Comparison of ENCODE assay signal across 8 worm cellular contexts in the genomic region with DNA sequence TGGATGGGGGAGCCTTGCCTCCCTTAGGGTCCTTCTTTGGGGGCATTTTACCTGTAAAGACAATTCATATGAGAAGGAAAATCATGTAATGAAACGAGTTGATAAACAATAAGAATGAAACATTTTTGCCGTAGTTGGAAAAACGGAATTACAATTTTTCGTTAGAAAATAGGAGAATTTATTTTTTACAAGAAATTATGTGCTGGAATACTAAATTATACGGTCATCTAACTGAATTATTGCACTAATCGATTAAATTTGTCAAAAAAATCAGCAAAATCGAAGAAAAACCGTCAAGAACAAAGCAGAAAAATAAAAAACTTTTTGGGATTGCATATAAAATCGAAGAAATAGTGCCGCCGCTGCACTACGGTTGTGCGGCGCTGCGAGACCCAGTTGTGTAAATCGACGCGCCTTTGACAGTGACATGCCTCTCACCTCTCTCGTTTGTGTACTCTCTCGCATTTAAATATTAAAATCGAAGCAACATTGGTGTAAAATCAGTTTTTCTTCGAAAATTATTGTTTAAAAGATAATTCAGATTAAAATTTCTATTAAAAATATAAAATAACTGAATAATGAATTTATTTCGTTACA.
A peak's percentile ranks its signal among the peaks of the same experiment; 100 is the strongest.
TF ChIP-seq lines count a peak whose summit lies in the region.

Gene rps-25 (minus strand): TSS at position 51 of the 597 bp plus-strand sequence.

TF ChIP-seq in whole organism, L1 larva, 84 proteins besides CTCF, POLR2A, EP300 and RAD21 (continues in another document):
- TF ChIP-seq ces-1 (GFP tag; optimal IDR thresholded peaks at IDR 0.05; lab: Kevin White, UChicago) (no peak), lin-15B (tag; optimal IDR thresholded peaks at IDR 0.05; lab: Kevin White, UChicago) (peak; percentile 7), nhr-85 (tag; lab: Kevin White, UChicago) (peak; percentile 3), mdl-1 (tag; optimal IDR thresholded peaks at IDR 0.05; lab: Kevin White, UChicago) (peak in 1 of 2 experiments; percentile 27), lir-3 (tag; optimal IDR thresholded peaks at IDR 0.05; lab: Kevin White, UChicago; ENCODE audit: poor library complexity) (no peak), nhr-12 (tag; optimal IDR thresholded peaks at IDR 0.05; lab: Kevin White, UChicago) (no peak), mep-1 (tag; optimal IDR thresholded peaks at IDR 0.05; lab: Kevin White, UChicago) (peak; percentile 75), lin-14 (GFP tag; optimal IDR thresholded peaks at IDR 0.05; lab: Kevin White, UChicago) (peak; percentile 54), fkh-4 (tag; optimal IDR thresholded peaks at IDR 0.05; lab: Kevin White, UChicago; ENCODE audit: borderline replicate concordance) (no peak), snu-23 (GFP tag; optimal IDR thresholded peaks at IDR 0.05; lab: Kevin White, UChicago) (peak; percentile 77)

TF ChIP-seq in whole organism, L2 larva, 48 proteins besides CTCF, POLR2A, EP300 and RAD21 (continues in another document):
- TF ChIP-seq egl-27 (tag; optimal IDR thresholded peaks at IDR 0.05; lab: Kevin White, UChicago): no peak
- TF ChIP-seq C34F6.9 (tag; optimal IDR thresholded peaks at IDR 0.05; lab: Kevin White, UChicago): peak; percentile 63
- TF ChIP-seq nhr-77 (tag; optimal IDR thresholded peaks at IDR 0.05; lab: Kevin White, UChicago): no peak
- no peak for TF ChIP-seq peb-1 (tag; optimal IDR thresholded peaks at IDR 0.05; lab: Kevin White, UChicago)
- TF ChIP-seq ztf-1 (GFP tag; conservative IDR thresholded peaks at IDR 0.05; lab: Robert Waterston, UW): no peak
- peak; percentile 46 for TF ChIP-seq nhr-129 (tag; optimal IDR thresholded peaks at IDR 0.05; lab: Kevin White, UChicago)
- no peak for TF ChIP-seq R02D3.7 (tag; optimal IDR thresholded peaks at IDR 0.05; lab: Kevin White, UChicago)
- peak; percentile 20 for TF ChIP-seq ama-1 (optimal IDR thresholded peaks at IDR 0.05; lab: Kevin White, UChicago)
- TF ChIP-seq nhr-12 (tag; optimal IDR thresholded peaks at IDR 0.05; lab: Kevin White, UChicago): no peak
- no peak for TF ChIP-seq elt-3 (tag; optimal IDR thresholded peaks at IDR 0.05; lab: Kevin White, UChicago)
- peak; percentile 7 for TF ChIP-seq fos-1 (tag; optimal IDR thresholded peaks at IDR 0.05; lab: Kevin White, UChicago)

TF ChIP-seq in whole organism, L3 larva, 47 proteins besides CTCF, POLR2A, EP300 and RAD21 (continues in another document):
- TF ChIP-seq lin-39 (tag; optimal IDR thresholded peaks at IDR 0.05; lab: Kevin White, UChicago) (peak; percentile 97), fos-1 (tag; optimal IDR thresholded peaks at IDR 0.05; lab: Kevin White, UChicago) (no peak), ceh-82 (tag; optimal IDR thresholded peaks at IDR 0.05; lab: Kevin White, UChicago) (no peak), pqm-1 (tag; optimal IDR thresholded peaks at IDR 0.05; lab: Kevin White, UChicago) (no peak), R02D3.7 (tag; optimal IDR thresholded peaks at IDR 0.05; lab: Kevin White, UChicago) (peak; percentile 18), eor-1 (tag; optimal IDR thresholded peaks at IDR 0.05; lab: Kevin White, UChicago) (no peak), unc-39 (tag; optimal IDR thresholded peaks at IDR 0.05; lab: Kevin White, UChicago) (no peak), nhr-12 (tag; optimal IDR thresholded peaks at IDR 0.05; lab: Kevin White, UChicago) (no peak), ztf-4 (tag; optimal IDR thresholded peaks at IDR 0.05; lab: Kevin White, UChicago) (no peak), snpc-4 (tag; optimal IDR thresholded peaks at IDR 0.05; lab: Kevin White, UChicago) (peak; percentile 73), nfya-1 (tag; optimal IDR thresholded peaks at IDR 0.05; lab: Kevin White, UChicago; ENCODE audit: insufficient read depth) (peak; percentile 80)

TF ChIP-seq in whole organism, L4 larva, 104 proteins besides CTCF, POLR2A, EP300 and RAD21 (continues in another document):
- TF ChIP-seq nhr-11 (tag; optimal IDR thresholded peaks at IDR 0.05; lab: Kevin White, UChicago) (no peak), tra-1 (GFP tag; IDR thresholded peaks at IDR 0.05; lab: Robert Waterston, UW) (no peak), hlh-30 (tag; optimal IDR thresholded peaks at IDR 0.05; lab: Kevin White, UChicago; ENCODE audit: insufficient read depth) (peak; percentile 52), pqm-1 (tag; optimal IDR thresholded peaks at IDR 0.05; lab: Kevin White, UChicago) (no peak), lin-39 (tag; optimal IDR thresholded peaks at IDR 0.05; lab: Kevin White, UChicago) (no peak), pha-4 (GFP tag; IDR thresholded peaks at IDR 0.05; lab: Robert Waterston, UW) (0 out of 2 replicates have a peak, but pooled peaks have one; percentile 25), pha-4 (tag; optimal IDR thresholded peaks at IDR 0.05; lab: Kevin White, UChicago) (no peak), attf-4 (tag; optimal IDR thresholded peaks at IDR 0.05; lab: Kevin White, UChicago) (no peak), dve-1 (tag; optimal IDR thresholded peaks at IDR 0.05; lab: Kevin White, UChicago; ENCODE audit: insufficient read depth) (peak; percentile 57), arid-1 (GFP tag; conservative IDR thresholded peaks at IDR 0.05; lab: Robert Waterston, UW) (0 out of 2 replicates have a peak, but pooled peaks have one; percentile 16)

TF ChIP-seq in whole organism, late embryonic, 69 proteins besides CTCF, POLR2A, EP300 and RAD21 (continues in another document):
- no peak for TF ChIP-seq ahr-1 (tag; optimal IDR thresholded peaks at IDR 0.05; lab: Kevin White, UChicago)
- TF ChIP-seq ceh-48 (tag; optimal IDR thresholded peaks at IDR 0.05; lab: Kevin White, UChicago): no peak
- peak; percentile 70 for TF ChIP-seq unc-55 (GFP tag; optimal IDR thresholded peaks at IDR 0.05; lab: Kevin White, UChicago)
- no peak for TF ChIP-seq unc-42 (tag; optimal IDR thresholded peaks at IDR 0.05; lab: Kevin White, UChicago)
- TF ChIP-seq pqm-1 (tag; optimal IDR thresholded peaks at IDR 0.05; lab: Kevin White, UChicago): no peak
- TF ChIP-seq madf-2 (tag; optimal IDR thresholded peaks at IDR 0.05; lab: Kevin White, UChicago): no peak
- peak; percentile 24 for TF ChIP-seq nfya-1 (tag; optimal IDR thresholded peaks at IDR 0.05; lab: Kevin White, UChicago)
- TF ChIP-seq sox-2 (GFP tag; IDR thresholded peaks at IDR 0.05; lab: Robert Waterston, UW): no peak
- no peak for TF ChIP-seq lim-6 (tag; optimal IDR thresholded peaks at IDR 0.05; lab: Kevin White, UChicago)
- TF ChIP-seq elt-2 (tag; optimal IDR thresholded peaks at IDR 0.05; lab: Kevin White, UChicago): no peak
- no peak for TF ChIP-seq pag-3 (tag; optimal IDR thresholded peaks at IDR 0.05; lab: Kevin White, UChicago; ENCODE audit: borderline replicate concordance)
- no peak for TF ChIP-seq Y22D7AL.16 (tag; optimal IDR thresholded peaks at IDR 0.05; lab: Kevin White, UChicago)

TF ChIP-seq in whole organism, midembryonic, 9 proteins besides CTCF, POLR2A, EP300 and RAD21:
- TF ChIP-seq cog-1 (tag; optimal IDR thresholded peaks at IDR 0.05; lab: Kevin White, UChicago) (peak; percentile 3), med-1 (GFP tag; optimal IDR thresholded peaks at IDR 0.05; lab: Kevin White, UChicago; ENCODE audit: insufficient read depth) (no peak), klf-2 (GFP tag; conservative IDR thresholded peaks at IDR 0.05; lab: Robert Waterston, UW) (no peak), flt-1 (GFP tag; IDR thresholded peaks at IDR 0.05; lab: Robert Waterston, UW) (no peak), tab-1 (GFP tag; IDR thresholded peaks at IDR 0.05; lab: Robert Waterston, UW) (no peak)

TF ChIP-seq in whole organism, mixed stage, embryonic, 35 proteins besides CTCF, POLR2A, EP300 and RAD21 (continues in another document):
- TF ChIP-seq lsy-2 (tag; optimal IDR thresholded peaks at IDR 0.05; lab: Kevin White, UChicago): peak; percentile 90
- no peak for TF ChIP-seq unc-120 (tag; optimal IDR thresholded peaks at IDR 0.05; lab: Kevin White, UChicago; ENCODE audit: poor library complexity, severe bottlenecking)
- no peak for TF ChIP-seq ceh-39 (tag; optimal IDR thresholded peaks at IDR 0.05; lab: Kevin White, UChicago)
- TF ChIP-seq elt-3 (tag; optimal IDR thresholded peaks at IDR 0.05; lab: Kevin White, UChicago): no peak
- peak; percentile 17 for TF ChIP-seq pha-4 (tag; optimal IDR thresholded peaks at IDR 0.05; lab: Kevin White, UChicago)
- no peak for TF ChIP-seq nhr-237 (tag; optimal IDR thresholded peaks at IDR 0.05; lab: Kevin White, UChicago)
- peak; percentile 18 for TF ChIP-seq ces-1 (GFP tag; optimal IDR thresholded peaks at IDR 0.05; lab: Kevin White, UChicago)
- peak; percentile 77 for TF ChIP-seq lin-13 (tag; optimal IDR thresholded peaks at IDR 0.05; lab: Kevin White, UChicago)
- TF ChIP-seq snpc-4 (tag; optimal IDR thresholded peaks at IDR 0.05; lab: Kevin White, UChicago): no peak
- no peak for TF ChIP-seq nhr-2 (tag; optimal IDR thresholded peaks at IDR 0.05; lab: Kevin White, UChicago)
- TF ChIP-seq mep-1 (tag; optimal IDR thresholded peaks at IDR 0.05; lab: Kevin White, UChicago): peak; percentile 70
- no peak for TF ChIP-seq unc-62 (GFP tag; optimal IDR thresholded peaks at IDR 0.05; lab: Kevin White, UChicago)
- no peak for TF ChIP-seq nhr-76 (tag; optimal IDR thresholded peaks at IDR 0.05; lab: Kevin White, UChicago)
- no peak for TF ChIP-seq drap-1 (GFP tag; optimal IDR thresholded peaks at IDR 0.05; lab: Kevin White, UChicago)
- no peak for TF ChIP-seq tbx-8 (GFP tag; optimal IDR thresholded peaks at IDR 0.05; lab: Kevin White, UChicago)
- TF ChIP-seq mls-2 (tag; optimal IDR thresholded peaks at IDR 0.05; lab: Kevin White, UChicago): no peak

TF ChIP-seq in whole organism, young adult, 124 proteins besides CTCF, POLR2A, EP300 and RAD21 (continues in another document):
- no peak for TF ChIP-seq C06A6.2 (GFP tag; conservative IDR thresholded peaks at IDR 0.05; lab: Robert Waterston, UW)
- no peak for TF ChIP-seq die-1 (tag; optimal IDR thresholded peaks at IDR 0.05; lab: Kevin White, UChicago)
- TF ChIP-seq dox-1 (GFP tag; IDR thresholded peaks at IDR 0.05; lab: Robert Waterston, UW): no peak
- no peak for TF ChIP-seq egl-44 (GFP tag; IDR thresholded peaks at IDR 0.05; lab: Robert Waterston, UW)
- TF ChIP-seq tbp1 (GFP tag; optimal IDR thresholded peaks at IDR 0.05; lab: Kevin White, UChicago): peak; percentile 66
- no peak for TF ChIP-seq T26A5.8 (tag; optimal IDR thresholded peaks at IDR 0.05; lab: Kevin White, UChicago)
- TF ChIP-seq ceh-91 (GFP tag; IDR thresholded peaks at IDR 0.05; lab: Robert Waterston, UW): 0 out of 2 replicates have a peak, but pooled peaks have one; percentile 21
- TF ChIP-seq lir-1 (GFP tag; conservative IDR thresholded peaks at IDR 0.05; lab: Robert Waterston, UW): no peak
- TF ChIP-seq F39B2.1 (GFP tag; IDR thresholded peaks at IDR 0.05; lab: Robert Waterston, UW): no peak
- TF ChIP-seq F33H1.4 (GFP tag; IDR thresholded peaks at IDR 0.05; lab: Robert Waterston, UW): peak; percentile 92
- TF ChIP-seq egl-18 (GFP tag; IDR thresholded peaks at IDR 0.05; lab: Robert Waterston, UW): no peak
- TF ChIP-seq chd-7 (tag; optimal IDR thresholded peaks at IDR 0.05; lab: Kevin White, UChicago): no peak
- no peak for TF ChIP-seq Y67H2A.10 (GFP tag; conservative IDR thresholded peaks at IDR 0.05; lab: Robert Waterston, UW)
- TF ChIP-seq xnd-1 (tag; optimal IDR thresholded peaks at IDR 0.05; lab: Kevin White, UChicago): no peak
- no peak for TF ChIP-seq bed-1 (GFP tag; IDR thresholded peaks at IDR 0.05; lab: Robert Waterston, UW)
- TF ChIP-seq rec-8 (tag; optimal IDR thresholded peaks at IDR 0.05; lab: Kevin White, UChicago): no peak
- TF ChIP-seq F22D6.2 (tag; optimal IDR thresholded peaks at IDR 0.05; lab: Kevin White, UChicago): no peak
- TF ChIP-seq zfh-2 (GFP tag; conservative IDR thresholded peaks at IDR 0.05; lab: Robert Waterston, UW): no peak
